Worm (Caenorhabditis elegans) whole organism, late embryonic: ENCODE measurements around the gene hsp-16.2.

ENCODE experiments used
- C08G9.2 ChIP-seq: sonication (generic microtip); optimal IDR thresholded peaks from 2 replicates; lab custom pipeline; 2016; ENCODE audit warnings: mild to moderate bottlenecking, missing genetic modification characterization, moderate library complexity, missing compliant biosample characterization
- C38D4.7 ChIP-seq: fragments of 200-800 bp; sonication (Bioruptor generic); optimal IDR thresholded peaks from 2 replicates; lab custom pipeline; 2018; ENCODE audit warnings: mild to moderate bottlenecking, missing genetic modification characterization, moderate library complexity, missing compliant biosample characterization
- K02D7.2 ChIP-seq: sonication (generic microtip); optimal IDR thresholded peaks from 2 replicates; lab custom pipeline; 2017; ENCODE audit warnings: mild to moderate bottlenecking, missing genetic modification characterization, missing compliant biosample characterization
- ahr-1 ChIP-seq: sonication (generic microtip); optimal IDR thresholded peaks from 2 replicates; lab custom pipeline; 2016; ENCODE audit warnings: missing genetic modification characterization, missing compliant biosample characterization
- ceh-14 ChIP-seq: sonication (generic microtip); optimal IDR thresholded peaks from 2 replicates; lab custom pipeline; 2016; ENCODE audit warnings: missing genotype, missing genetic modification characterization, missing compliant biosample characterization
- ceh-2 ChIP-seq: sonication (generic microtip); optimal IDR thresholded peaks from 2 replicates; lab custom pipeline; 2016; ENCODE audit warnings: missing genotype, missing genetic modification characterization, missing compliant biosample characterization
- ceh-22 ChIP-seq: sonication (generic microtip); optimal IDR thresholded peaks from 2 replicates; lab custom pipeline; 2017; ENCODE audit warnings: missing biosample characterization, missing genetic modification characterization
- ceh-24 ChIP-seq: sonication (generic microtip); optimal IDR thresholded peaks from 2 replicates; lab custom pipeline; 2016; ENCODE audit warnings: mild to moderate bottlenecking, missing genetic modification characterization, missing compliant biosample characterization
- ceh-31 ChIP-seq: sonication (generic microtip); optimal IDR thresholded peaks from 2 replicates; lab custom pipeline; 2016; ENCODE audit warnings: missing genetic modification characterization, missing compliant biosample characterization
- ceh-34 ChIP-seq: sonication (generic microtip); optimal IDR thresholded peaks from 2 replicates; lab custom pipeline; 2016; ENCODE audit warnings: mild to moderate bottlenecking, missing genetic modification characterization, missing compliant biosample characterization
- ceh-45 ChIP-seq: fragments of 200-800 bp; sonication (Bioruptor generic); IDR thresholded peaks from 2 replicates; pipeline ENCODE4 v1.3.6; 2022; ENCODE audit warnings: missing genetic modification reagents, missing genetic modification characterization, missing compliant biosample characterization
- ceh-48 ChIP-seq: sonication (generic microtip); optimal IDR thresholded peaks from 2 replicates; lab custom pipeline; 2016; ENCODE audit warnings: missing genetic modification characterization, inconsistent platforms, missing compliant biosample characterization
- ceh-9 ChIP-seq: sonication (generic microtip); optimal IDR thresholded peaks from 2 replicates; lab custom pipeline; 2016; ENCODE audit warnings: mild to moderate bottlenecking, missing genetic modification characterization, inconsistent platforms, missing compliant biosample characterization
- dmd-4 ChIP-seq: sonication (generic microtip); optimal IDR thresholded peaks from 2 replicates; lab custom pipeline; 2016; ENCODE audit warnings: borderline replicate concordance, missing genetic modification characterization, missing compliant biosample characterization
- dve-1 ChIP-seq: sonication (generic microtip); optimal IDR thresholded peaks from 2 replicates; lab custom pipeline; 2017; ENCODE audit warnings: antibody characterized with exemption, mild to moderate bottlenecking, missing genetic modification characterization, missing compliant biosample characterization
- ets-4 ChIP-seq: sonication (generic microtip); optimal IDR thresholded peaks from 2 replicates; lab custom pipeline; 2016; ENCODE audit warnings: missing genetic modification characterization, missing compliant biosample characterization
- fkh-10 ChIP-seq: fragments of 150-350 bp; optimal IDR thresholded peaks from 2 replicates; lab custom pipeline; 2014; ENCODE audit warnings: missing biosample characterization, missing genetic modification reagents, missing genetic modification characterization
- fkh-6 ChIP-seq: sonication (generic microtip); optimal IDR thresholded peaks from 2 replicates; lab custom pipeline; 2016; ENCODE audit warnings: missing genetic modification characterization, missing compliant biosample characterization
- hlh-30 ChIP-seq: sonication (generic microtip); optimal IDR thresholded peaks from 2 replicates; lab custom pipeline; 2017; ENCODE audit warnings: antibody characterized with exemption, missing genetic modification characterization, missing compliant biosample characterization; ENCODE audit not compliant: insufficient read depth
- hlh-8 ChIP-seq: sonication (generic microtip); optimal IDR thresholded peaks from 2 replicates; lab custom pipeline; 2016; ENCODE audit warnings: missing genotype, missing genetic modification characterization, missing compliant biosample characterization
- lim-6 ChIP-seq: sonication (generic microtip); optimal IDR thresholded peaks from 2 replicates; lab custom pipeline; 2016; ENCODE audit warnings: missing genetic modification characterization, missing compliant biosample characterization
- lin-11 ChIP-seq: fragments of 200-800 bp; sonication (Bioruptor generic); optimal IDR thresholded peaks from 2 replicates; lab custom pipeline; 2018; ENCODE audit warnings: mild to moderate bottlenecking, missing genetic modification characterization, missing compliant biosample characterization
- nfya-1 ChIP-seq: sonication (generic microtip); optimal IDR thresholded peaks from 2 replicates; lab custom pipeline; 2017; ENCODE audit warnings: missing genetic modification characterization, mild to moderate bottlenecking, missing compliant biosample characterization, antibody characterized with exemption, moderate library complexity
- nhr-11 ChIP-seq: fragments of 150-350 bp; optimal IDR thresholded peaks from 2 replicates; lab custom pipeline; 2014; ENCODE audit warnings: missing biosample characterization, missing genetic modification characterization
- nhr-232 ChIP-seq: sonication (generic microtip); optimal IDR thresholded peaks from 2 replicates; lab custom pipeline; 2016; ENCODE audit warnings: missing genetic modification characterization, missing compliant biosample characterization
- npax-4 ChIP-seq: sonication (generic microtip); optimal IDR thresholded peaks from 2 replicates; lab custom pipeline; 2016; ENCODE audit warnings: missing genetic modification characterization, missing compliant biosample characterization
- odd-2 ChIP-seq: sonication (generic microtip); optimal IDR thresholded peaks from 2 replicates; lab custom pipeline; 2017; ENCODE audit warnings: antibody characterized with exemption, mild to moderate bottlenecking, missing genetic modification characterization, missing compliant biosample characterization
- pax-1 ChIP-seq: fragments of 150-350 bp; optimal IDR thresholded peaks from 2 replicates; lab custom pipeline; 2014; ENCODE audit warnings: missing biosample characterization, missing genetic modification characterization
- pha-2 ChIP-seq: sonication (generic microtip); optimal IDR thresholded peaks from 2 replicates; lab custom pipeline; 2017; ENCODE audit warnings: mild to moderate bottlenecking, missing genetic modification characterization, missing compliant biosample characterization
- pha-4 ChIP-seq: fragments of 150-350 bp; optimal IDR thresholded peaks from 2 replicates; lab custom pipeline; 2018; ENCODE audit warnings: missing biosample characterization, missing genetic modification reagents, missing genetic modification characterization
- pqm-1 ChIP-seq: sonication (generic microtip); optimal IDR thresholded peaks from 2 replicates; lab custom pipeline; 2016; ENCODE audit warnings: missing genetic modification characterization, missing compliant biosample characterization
- sdc-2 ChIP-seq: sonication (generic microtip); optimal IDR thresholded peaks from 2 replicates; lab custom pipeline; 2016; ENCODE audit warnings: missing genotype, missing genetic modification characterization, missing compliant biosample characterization
- syd-9 ChIP-seq: sonication (generic microtip); optimal IDR thresholded peaks from 2 replicates; lab custom pipeline; 2016; ENCODE audit warnings: mild to moderate bottlenecking, missing genetic modification characterization, moderate library complexity, missing compliant biosample characterization
- tbx-2 ChIP-seq: sonication (generic microtip); optimal IDR thresholded peaks from 2 replicates; lab custom pipeline; 2016; ENCODE audit warnings: missing genetic modification characterization, missing compliant biosample characterization
- tbx-7 ChIP-seq: sonication (generic microtip); optimal IDR thresholded peaks from 2 replicates; lab custom pipeline; 2016; ENCODE audit warnings: missing genotype, missing genetic modification characterization, missing compliant biosample characterization
- unc-3 ChIP-seq, 2 experiments: fragments of 200-800 bp in 1 of 2; sonication (Bioruptor generic) in 1 of 2; sonication (generic microtip) in 1 of 2; conservative IDR thresholded peaks in 1 of 2; optimal IDR thresholded peaks in 1 of 2; 2 replicates each; pipeline versions ENCODE4 v1.3.6 to Lab custom; 2016 to 2022; ENCODE audit warnings: missing compliant biosample characterization in 2 of 2, missing genetic modification characterization in 2 of 2, missing genetic modification reagents in 1 of 2
- unc-42 ChIP-seq: sonication (generic microtip); optimal IDR thresholded peaks from 2 replicates; lab custom pipeline; 2016; ENCODE audit warnings: missing genotype, missing genetic modification characterization, missing compliant biosample characterization
- unc-86 ChIP-seq: sonication (generic microtip); optimal IDR thresholded peaks from 2 replicates; lab custom pipeline; 2016; ENCODE audit warnings: missing genetic modification characterization, missing compliant biosample characterization
- zip-5 ChIP-seq: sonication (generic microtip); optimal IDR thresholded peaks from 2 replicates; lab custom pipeline; 2016; ENCODE audit warnings: missing genetic modification characterization, missing compliant biosample characterization

Gene hsp-16.2

ce11 chrV:1805724-1806316 is 1.1 kb upstream of the hsp-16.2 start:
- TF ChIP-seq tbx-7 (no peak), npax-4 (tag; lab: Kevin White, UChicago) (no peak), sdc-2 (tag; lab: Kevin White, UChicago) (no peak), odd-2 (tag; lab: Kevin White, UChicago) (no peak), pha-2 (tag; lab: Kevin White, UChicago) (no peak), ceh-2 (tag; lab: Kevin White, UChicago) (no peak), ceh-14 (tag; lab: Kevin White, UChicago) (no peak), hlh-8 (no peak), dve-1 (no peak), ceh-22 (tag; lab: Kevin White, UChicago) (no peak), zip-5 (tag; lab: Kevin White, UChicago) (no peak), ceh-9 (tag; lab: Kevin White, UChicago) (no peak), unc-86 (tag; lab: Kevin White, UChicago) (no peak), unc-42 (no peak), lin-11 (no peak), pha-4 (no peak), ceh-48 (tag; lab: Kevin White, UChicago) (no peak), ets-4 (no peak), ahr-1 (tag; lab: Kevin White, UChicago) (no peak), tbx-2 (no peak)

ce11 chrV:1804034-1804542 is 669 bp downstream of the hsp-16.2 start:
- TF ChIP-seq nfya-1 (tag; lab: Kevin White, UChicago) (no peak), ceh-31 (tag; lab: Kevin White, UChicago) (no peak), sdc-2 (tag; lab: Kevin White, UChicago) (no peak), tbx-2 (no peak), pha-4 (no peak), pqm-1 (no peak)

- TF ChIP-seq unc-86 (tag; lab: Kevin White, UChicago), result no peak
- TF ChIP-seq, all 69 proteins: peak for 0
These were observed 1.7 kb downstream of the hsp-16.2 start, which contains the start of gene srt-41 for ce11 chrV:1803043-1803442. Gene srt-41 (minus strand): TSS chrV:1803143.

ce11 chrV:1797900-1798299 is 6.9 kb downstream of the hsp-16.2 start, which contains the start of gene F36H9.10:
Gene F36H9.10 (plus strand): TSS chrV:1798200.
- TF ChIP-seq sdc-2 (tag; lab: Kevin White, UChicago) (no peak), tbx-2 (no peak), nfya-1 (tag; lab: Kevin White, UChicago) (no peak), ceh-48 (tag; lab: Kevin White, UChicago) (no peak), lin-11 (no peak), ceh-34 (no peak), ceh-24 (tag; lab: Kevin White, UChicago) (no peak), ceh-2 (tag; lab: Kevin White, UChicago) (no peak), fkh-6 (tag; lab: Kevin White, UChicago) (no peak), C08G9.2 (tag; lab: Kevin White, UChicago) (no peak), ceh-22 (tag; lab: Kevin White, UChicago) (no peak), syd-9 (no peak), nhr-11 (tag; lab: Kevin White, UChicago) (no peak), dmd-4 (tag; lab: Kevin White, UChicago) (no peak), ceh-14 (tag; lab: Kevin White, UChicago) (no peak), lim-6 (no peak), unc-3 (GFP tag; conservative IDR thresholded peaks at IDR 0.05; lab: Robert Waterston, UW) (no peak), unc-3 (tag; optimal IDR thresholded peaks at IDR 0.05; lab: Kevin White, UChicago) (no peak), pqm-1 (no peak), ceh-45 (GFP tag; lab: Robert Waterston, UW) (no peak)
- TF ChIP-seq, all 69 proteins: peak for 0

ce11 chrV:1794218-1794617 is 10.5 kb downstream of the hsp-16.2 start, which contains the start of gene F36H9.1:
Gene F36H9.1 (plus strand): TSS chrV:1794518.
- TF ChIP-seq hlh-30 (tag; lab: Kevin White, UChicago) (no peak), lin-11 (no peak), ceh-24 (tag; lab: Kevin White, UChicago) (no peak), C38D4.7 (GFP tag; lab: Kevin White, UChicago) (no peak), K02D7.2 (tag; lab: Kevin White, UChicago) (no peak), ceh-22 (tag; lab: Kevin White, UChicago) (no peak), odd-2 (tag; lab: Kevin White, UChicago) (no peak), pax-1 (tag; lab: Kevin White, UChicago) (no peak), hlh-8 (no peak), zip-5 (tag; lab: Kevin White, UChicago) (no peak), C08G9.2 (tag; lab: Kevin White, UChicago) (no peak), dve-1 (no peak), fkh-10 (GFP tag; lab: Kevin White, UChicago) (no peak), ceh-31 (tag; lab: Kevin White, UChicago) (no peak), nhr-232 (tag; lab: Kevin White, UChicago) (no peak)
- TF ChIP-seq, all 69 proteins: peak for 0
